Worm (Caenorhabditis elegans) whole organism, early embryonic: ENCODE measurements around the gene srx-119.

Experiments
- ama-1 ChIP-seq: fragments of 150-350 bp; optimal IDR thresholded peaks from 2 replicates; lab custom pipeline; 2014
- flt-1 ChIP-seq: fragments of 200-800 bp; sonication (Bioruptor generic); IDR thresholded peaks from 2 replicates; pipeline ENCODE4 v1.3.6; 2022; ENCODE audit warnings: missing genetic modification characterization, missing compliant biosample characterization

DNA sequence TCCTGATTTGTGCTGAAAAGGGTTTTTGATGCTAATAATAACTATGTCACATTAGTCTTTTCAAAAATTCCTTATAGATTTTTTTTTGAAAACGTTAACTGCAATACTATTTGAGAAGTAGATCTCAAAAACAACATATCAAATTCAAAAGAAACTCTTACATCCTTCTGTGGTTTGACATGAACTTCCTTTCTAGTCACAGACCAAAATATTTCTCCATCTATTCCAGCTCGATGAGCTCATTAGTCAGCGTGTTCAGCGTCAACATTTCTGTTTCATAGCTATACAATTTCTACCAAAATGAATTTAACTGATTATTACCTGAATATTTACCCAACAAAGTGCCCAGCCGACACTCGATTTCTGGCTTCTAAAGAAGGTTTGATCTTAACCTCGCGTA is 19.4 kb upstream of the srx-119 start, which contains the start of gene srh-67:
- TF ChIP-seq flt-1 (GFP tag; lab: Robert Waterston, UW) (no peak), ama-1 (no peak)
